Worm (Caenorhabditis elegans): ENCODE results near the gene gck-3.

gck-3 gene

DNA sequence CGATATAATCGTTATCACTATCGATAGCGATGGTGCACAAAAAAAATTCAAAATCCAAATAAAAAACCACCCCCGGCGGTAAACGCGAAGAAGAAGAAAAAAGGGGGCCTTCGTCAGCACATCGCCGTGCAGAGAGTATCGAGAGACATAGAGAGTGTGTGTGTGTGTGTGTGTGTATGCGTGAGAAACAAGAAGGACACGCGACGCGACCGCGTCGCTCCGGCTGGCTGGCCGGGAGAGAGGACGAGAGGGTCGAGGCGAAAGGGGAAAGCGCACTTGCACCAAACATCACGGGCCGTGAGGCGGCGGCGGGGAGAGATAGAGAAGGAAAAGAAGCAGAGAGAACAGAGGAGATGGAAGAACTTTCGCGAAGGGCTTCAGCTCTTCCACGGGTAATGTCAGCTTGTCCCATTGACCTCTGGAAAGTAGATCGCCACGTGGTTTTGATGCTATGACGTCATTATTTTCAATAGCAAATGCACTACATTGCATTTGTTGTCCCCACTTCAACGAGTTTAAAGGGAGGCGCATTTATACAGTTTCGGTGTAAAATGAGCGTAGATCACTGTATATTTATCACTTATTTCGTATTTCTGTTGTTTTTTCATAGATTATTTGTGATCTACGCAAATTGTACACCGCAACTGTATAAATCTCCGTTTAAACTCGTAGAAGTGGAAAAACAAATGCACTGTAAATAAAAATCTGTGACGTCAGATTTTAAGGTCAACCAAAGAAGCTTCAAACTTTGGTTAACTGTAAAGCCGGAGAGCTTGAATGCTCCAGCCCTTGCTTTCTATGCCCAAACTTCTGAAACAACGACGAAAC lies 15.3 kb downstream of the gck-3 start, which contains the start of gene Y59A8B.24:
TSS of gene Y59A8B.24 (plus strand) at position 778 of the 828 bp plus-strand sequence.
- TF ChIP-seq snpc-1.1 (tag; optimal IDR thresholded peaks at IDR 0.05; ENCODE audit: insufficient read depth), result no peak
- peak; percentile 81 for TF ChIP-seq pbrm-1 (GFP tag; IDR thresholded peaks at IDR 0.05)
- TF ChIP-seq hmg-1.2 (GFP tag; IDR thresholded peaks at IDR 0.05), result peak; percentile 73
- peak; percentile 24; the same call in 1 of the 2 replicates for TF ChIP-seq Y56A3A.18 (GFP tag; IDR thresholded peaks at IDR 0.05)
- TF ChIP-seq F33H1.4 (GFP tag; IDR thresholded peaks at IDR 0.05), result peak; percentile 9; the same call in 1 of the 2 replicates
- peak; percentile 86 for TF ChIP-seq ztf-26 (tag; optimal IDR thresholded peaks at IDR 0.05)
- TF ChIP-seq dox-1 (GFP tag; IDR thresholded peaks at IDR 0.05), result peak; percentile 94
- TF ChIP-seq repo-1 (tag; optimal IDR thresholded peaks at IDR 0.05), result peak; percentile 53
- TF ChIP-seq zim-3 (tag; optimal IDR thresholded peaks at IDR 0.05), result peak; percentile 32
- TF ChIP-seq K11D2.4 (GFP tag; IDR thresholded peaks at IDR 0.05), result peak; percentile 87
- TF ChIP-seq let-607 (tag; optimal IDR thresholded peaks at IDR 0.05), result peak; percentile 41 to 75
- no peak for TF ChIP-seq efl-1 (GFP tag; optimal IDR thresholded peaks at IDR 0.05)
- TF ChIP-seq attf-3 (GFP tag; conservative IDR thresholded peaks at IDR 0.05), result 0 out of 2 replicates have a peak, but pooled peaks have one; percentile 28
- peak; percentile 33 for TF ChIP-seq sptf-2 (GFP tag; optimal IDR thresholded peaks at IDR 0.05)
- peak; percentile 60 for TF ChIP-seq tbp1 (GFP tag; optimal IDR thresholded peaks at IDR 0.05)
- peak; percentile 67 for TF ChIP-seq die-1 (tag; optimal IDR thresholded peaks at IDR 0.05)
- TF ChIP-seq unc-62 (GFP tag; optimal IDR thresholded peaks at IDR 0.05), result peak; percentile 45
- TF ChIP-seq atf-7 (tag; optimal IDR thresholded peaks at IDR 0.05), result peak; percentile 89
- TF ChIP-seq F49E8.2 (tag; optimal IDR thresholded peaks at IDR 0.05; ENCODE audit: insufficient read depth), result no peak
- TF ChIP-seq ceh-79 (tag; optimal IDR thresholded peaks at IDR 0.05), result no peak
- no peak for TF ChIP-seq ceh-40 (GFP tag; IDR thresholded peaks at IDR 0.05)
- TF ChIP-seq Y79H2A.3 (GFP tag; conservative IDR thresholded peaks at IDR 0.05), result no peak
- TF ChIP-seq madf-6 (GFP tag; IDR thresholded peaks at IDR 0.05), result peak; percentile 28; the same call in 1 of the 2 replicates
- peak; percentile 99 for TF ChIP-seq attf-5 (GFP tag; optimal IDR thresholded peaks at IDR 0.05)
- TF ChIP-seq athp-1 (tag; optimal IDR thresholded peaks at IDR 0.05), result peak; percentile 91
- TF ChIP-seq chd-7 (tag; optimal IDR thresholded peaks at IDR 0.05), result peak; percentile 88
- peak; percentile 60 for TF ChIP-seq lin-54 (GFP tag; optimal IDR thresholded peaks at IDR 0.05)
- peak; percentile 58; the same call in 1 of the 2 replicates for TF ChIP-seq C17E4.6 (GFP tag; IDR thresholded peaks at IDR 0.05)
- TF ChIP-seq D2030.7 (GFP tag; IDR thresholded peaks at IDR 0.05), result 0 out of 2 replicates have a peak, but pooled peaks have one; percentile 29
- no peak for TF ChIP-seq nhr-120 (GFP tag; IDR thresholded peaks at IDR 0.05)
- TF ChIP-seq K12H6.12 (tag; optimal IDR thresholded peaks at IDR 0.05), result peak; percentile 95
- peak; percentile 45 for TF ChIP-seq akir-1 (GFP tag; optimal IDR thresholded peaks at IDR 0.05)
- no peak for TF ChIP-seq F57C9.4 (tag; optimal IDR thresholded peaks at IDR 0.05)
- TF ChIP-seq gei-17 (GFP tag; optimal IDR thresholded peaks at IDR 0.05), result peak; percentile 53
- TF ChIP-seq nhr-27 (tag; optimal IDR thresholded peaks at IDR 0.05), result no peak
- TF ChIP-seq cebp-2 (GFP tag; IDR thresholded peaks at IDR 0.05), result no peak
- no peak for TF ChIP-seq rec-8 (tag; optimal IDR thresholded peaks at IDR 0.05)
- TF ChIP-seq zfh-2 (GFP tag; conservative IDR thresholded peaks at IDR 0.05), result peak; percentile 99
- peak; percentile 92 for TF ChIP-seq nfyb-1 (GFP tag; IDR thresholded peaks at IDR 0.05)
- TF ChIP-seq lin-26 (GFP tag; IDR thresholded peaks at IDR 0.05), result peak; percentile 77
- TF ChIP-seq Y95B8A.8 (GFP tag; IDR thresholded peaks at IDR 0.05), result peak; percentile 65; the same call in 1 of the 2 replicates
- peak; percentile 98 for TF ChIP-seq ceh-27 (GFP tag; optimal IDR thresholded peaks at IDR 0.05)
- TF ChIP-seq tlf-1 (GFP tag; optimal IDR thresholded peaks at IDR 0.05), result peak; percentile 62
- TF ChIP-seq bed-2 (GFP tag; IDR thresholded peaks at IDR 0.05), result peak; percentile 70; the same call in 1 of the 2 replicates
- peak; percentile 97 for TF ChIP-seq nhr-80 (tag; optimal IDR thresholded peaks at IDR 0.05)
- TF ChIP-seq ztf-18 (tag; optimal IDR thresholded peaks at IDR 0.05), result peak; percentile 73

All from whole organism, young adult.